Fruit fly (Drosophila melanogaster) whole organism, embryonic: Measurements from ENCODE around the gene CG13074.

Source experiments
- Antp ChIP-seq: fragments of 200-800 bp; sonication (Bioruptor generic); optimal IDR thresholded peaks from 3 replicates; lab custom pipeline; 2016; ENCODE audit warnings: missing biosample characterization, missing genetic modification characterization
- Asciz ChIP-seq: fragments of 200-800 bp; sonication (Bioruptor generic); optimal IDR thresholded peaks from 2 replicates; lab custom pipeline; 2017; ENCODE audit warnings: missing biosample characterization, mild to moderate bottlenecking, missing genetic modification characterization, missing genetic modification reagents
- Atf6 ChIP-seq: fragments of 200-800 bp; sonication (Bioruptor generic); IDR thresholded peaks from 2 replicates; pipeline ENCODE4 v1.3.6; 2022; ENCODE audit warnings: missing biosample characterization, missing genetic modification characterization
- CG10321 ChIP-seq: fragments of 200-800 bp; sonication (Bioruptor generic); IDR thresholded peaks from 2 replicates; pipeline ENCODE4 v1.3.6; 2022; ENCODE audit warnings: missing biosample characterization, missing genetic modification characterization
- CG10366 ChIP-seq: fragments of 200-800 bp; sonication (Bioruptor generic); IDR thresholded peaks from 2 replicates; pipeline ENCODE4 v1.3.6; 2022; ENCODE audit warnings: missing biosample characterization, missing genetic modification characterization
- CG11398 ChIP-seq: fragments of 200-800 bp; sonication (Bioruptor generic); optimal IDR thresholded peaks from 2 replicates; lab custom pipeline; 2016; ENCODE audit warnings: missing biosample characterization, missing genetic modification characterization
- CG11504 ChIP-seq: fragments of 200-800 bp; sonication (Bioruptor generic); optimal IDR thresholded peaks from 3 replicates; lab custom pipeline; 2019; ENCODE audit warnings: missing biosample characterization, mild to moderate bottlenecking, missing genetic modification characterization, moderate library complexity
- CG1233 ChIP-seq: fragments of 200-800 bp; sonication (Bioruptor generic); optimal IDR thresholded peaks from 4 replicates; lab custom pipeline; 2018; ENCODE audit warnings: missing biosample characterization, mild to moderate bottlenecking, missing genetic modification characterization
- CG12744 ChIP-seq: fragments of 200-800 bp; sonication (Bioruptor generic); optimal IDR thresholded peaks from 2 replicates; lab custom pipeline; 2016; ENCODE audit warnings: missing biosample characterization, missing genetic modification characterization
- CG15479 ChIP-seq: fragments of 200-800 bp; sonication (Bioruptor generic); optimal IDR thresholded peaks from 3 replicates; lab custom pipeline; 2019; ENCODE audit warnings: missing biosample characterization, mild to moderate bottlenecking, missing genetic modification characterization, moderate library complexity
- CG15514 ChIP-seq: fragments of 200-800 bp; sonication (Bioruptor generic); optimal IDR thresholded peaks from 3 replicates; lab custom pipeline; 2017; ENCODE audit warnings: missing biosample characterization, missing genetic modification characterization, mild to moderate bottlenecking, moderate library complexity, missing genetic modification reagents
- CG17612 ChIP-seq: fragments of 200-800 bp; sonication (Bioruptor generic); IDR thresholded peaks from 2 replicates; pipeline ENCODE4 v1.3.6; 2022; ENCODE audit warnings: missing biosample characterization, missing genetic modification characterization
- CG18262 ChIP-seq: fragments of 200-800 bp; optimal IDR thresholded peaks from 3 replicates; lab custom pipeline; 2019; ENCODE audit warnings: missing biosample characterization, mild to moderate bottlenecking, missing genetic modification characterization, moderate library complexity
- CG32532 ChIP-seq: fragments of 200-800 bp; sonication (Bioruptor generic); IDR thresholded peaks from 2 replicates; pipeline ENCODE4 v1.3.6; 2022; ENCODE audit warnings: missing biosample characterization, missing genetic modification characterization
- CG3281 ChIP-seq: fragments of 200-800 bp; sonication (Bioruptor generic); optimal IDR thresholded peaks from 3 replicates; lab custom pipeline; 2017; ENCODE audit warnings: missing biosample characterization, mild to moderate bottlenecking, missing genetic modification characterization
- CG4820 ChIP-seq: fragments of 200-800 bp; sonication (Bioruptor generic); optimal IDR thresholded peaks from 3 replicates; lab custom pipeline; 2016; ENCODE audit warnings: missing biosample characterization, missing genetic modification characterization
- CG4854 ChIP-seq: fragments of 200-800 bp; sonication (Bioruptor generic); optimal IDR thresholded peaks from 2 replicates; lab custom pipeline; 2016; ENCODE audit warnings: missing biosample characterization, missing genetic modification characterization, inconsistent platforms
- CG6175 ChIP-seq: fragments of 200-800 bp; sonication (Bioruptor generic); IDR thresholded peaks from 3 replicates; pipeline ENCODE4 v1.3.6; 2022; ENCODE audit warnings: missing biosample characterization, missing genetic modification characterization
- CG6765 ChIP-seq: fragments of 200-800 bp; sonication (Bioruptor generic); optimal IDR thresholded peaks from 3 replicates; lab custom pipeline; 2017; ENCODE audit warnings: missing biosample characterization, mild to moderate bottlenecking, missing genetic modification characterization
- CG7963 ChIP-seq: fragments of 200-800 bp; sonication (Bioruptor generic); IDR thresholded peaks from 3 replicates; pipeline ENCODE4 v1.3.6; 2022; ENCODE audit warnings: missing biosample characterization, missing genetic modification characterization; ENCODE audit not compliant: partially characterized antibody
- CG8924 ChIP-seq: fragments of 200-800 bp; optimal IDR thresholded peaks from 3 replicates; lab custom pipeline; 2019; ENCODE audit warnings: missing biosample characterization, mild to moderate bottlenecking, missing genetic modification characterization, moderate library complexity
- CG9932 ChIP-seq: fragments of 200-800 bp; sonication (Bioruptor generic); IDR thresholded peaks from 2 replicates; pipeline ENCODE4 v1.3.6; 2022; ENCODE audit warnings: missing biosample characterization, missing genetic modification characterization
- CrebB ChIP-seq: fragments of 200-800 bp; sonication (Bioruptor generic); optimal IDR thresholded peaks from 3 replicates; lab custom pipeline; 2018; ENCODE audit warnings: missing biosample characterization, mild to moderate bottlenecking, missing genetic modification characterization
- Dek ChIP-seq: fragments of 200-800 bp; sonication (Bioruptor generic); optimal IDR thresholded peaks from 3 replicates; lab custom pipeline; 2019; ENCODE audit warnings: missing biosample characterization, mild to moderate bottlenecking, missing genetic modification characterization, moderate library complexity
- Dfd ChIP-seq, 2 experiments: fragments of >200 bp; optimal IDR thresholded peaks; 2 replicates each; lab custom pipeline; 2017; ENCODE audit warnings: missing biosample characterization in 2 of 2, missing genetic modification characterization in 2 of 2
- Doc3 ChIP-seq: fragments of 200-800 bp; sonication (Bioruptor generic); IDR thresholded peaks from 3 replicates; pipeline ENCODE4 v1.3.6; 2022; ENCODE audit warnings: missing biosample characterization, missing genetic modification characterization; ENCODE audit not compliant: partially characterized antibody
- HLH3B ChIP-seq: fragments of 200-800 bp; sonication (Bioruptor generic); IDR thresholded peaks from 2 replicates; pipeline ENCODE4 v1.3.6; 2022; ENCODE audit warnings: missing biosample characterization, missing genetic modification characterization
- Hmr ChIP-seq: fragments of 200-800 bp; sonication (Bioruptor generic); optimal IDR thresholded peaks from 3 replicates; lab custom pipeline; 2017; ENCODE audit warnings: mild to moderate bottlenecking, missing biosample characterization, missing genetic modification reagents, missing genetic modification characterization
- MBD-R2 ChIP-seq: fragments of 200-800 bp; sonication (Bioruptor generic); IDR thresholded peaks from 2 replicates; pipeline ENCODE4 v1.3.6; 2022; ENCODE audit warnings: missing biosample characterization, missing genetic modification characterization
- Mrtf ChIP-seq: fragments of 200-800 bp; sonication (Bioruptor generic); IDR thresholded peaks from 3 replicates; pipeline ENCODE4 v1.3.6; 2022; ENCODE audit warnings: missing biosample characterization, missing genetic modification characterization
- Nf-YB ChIP-seq: fragments of 200-800 bp; sonication (Bioruptor generic); optimal IDR thresholded peaks from 3 replicates; lab custom pipeline; 2019; ENCODE audit warnings: missing biosample characterization, mild to moderate bottlenecking, missing genetic modification characterization, moderate library complexity
- Sin3A ChIP-seq: fragments of >200 bp; optimal IDR thresholded peaks from 2 replicates; lab custom pipeline; 2018
- Six4 ChIP-seq: fragments of 200-800 bp; sonication (Bioruptor generic); optimal IDR thresholded peaks from 2 replicates; lab custom pipeline; 2016; ENCODE audit warnings: missing biosample characterization, missing genetic modification characterization
- Sox102F ChIP-seq: fragments of 200-800 bp; sonication (Bioruptor generic); optimal IDR thresholded peaks from 2 replicates; lab custom pipeline; 2018; ENCODE audit warnings: missing biosample characterization, mild to moderate bottlenecking, missing genetic modification characterization, moderate library complexity
- Tbp ChIP-seq: fragments of >200 bp; optimal IDR thresholded peaks from 2 replicates; lab custom pipeline; 2018; ENCODE audit warnings: missing biosample characterization, missing genetic modification characterization
- Xrp1 ChIP-seq: fragments of 200-800 bp; sonication (Bioruptor generic); IDR thresholded peaks from 2 replicates; pipeline ENCODE4 v1.3.6; 2022; ENCODE audit warnings: missing biosample characterization, missing genetic modification characterization
- chinmo ChIP-seq: fragments of 200-800 bp; sonication (Bioruptor generic); IDR thresholded peaks from 4 replicates; pipeline ENCODE4 v1.3.6; 2022; ENCODE audit warnings: missing biosample characterization, missing genetic modification characterization; ENCODE audit not compliant: partially characterized antibody
- grau ChIP-seq: fragments of 200-800 bp; optimal IDR thresholded peaks from 3 replicates; lab custom pipeline; 2019; ENCODE audit warnings: missing biosample characterization, mild to moderate bottlenecking, missing genetic modification characterization, moderate library complexity
- gro ChIP-seq: fragments of 200-800 bp; sonication (Bioruptor generic); optimal IDR thresholded peaks from 2 replicates; lab custom pipeline; 2016; ENCODE audit warnings: missing biosample characterization, missing genetic modification characterization
- lab ChIP-seq: fragments of 200-800 bp; sonication (Bioruptor generic); optimal IDR thresholded peaks from 3 replicates; lab custom pipeline; 2017; ENCODE audit warnings: missing biosample characterization, missing genetic modification characterization, mild to moderate bottlenecking, moderate library complexity, missing genetic modification reagents
- run ChIP-seq: fragments of 200-800 bp; sonication (Bioruptor generic); optimal IDR thresholded peaks from 3 replicates; lab custom pipeline; 2018; ENCODE audit warnings: missing biosample characterization, mild to moderate bottlenecking, missing genetic modification characterization
- salm ChIP-seq: fragments of 200-800 bp; sonication (Bioruptor generic); optimal IDR thresholded peaks from 2 replicates; lab custom pipeline; 2018; ENCODE audit warnings: missing biosample characterization, mild to moderate bottlenecking, missing genetic modification characterization
- scrt ChIP-seq: fragments of 200-800 bp; sonication (Bioruptor generic); optimal IDR thresholded peaks from 2 replicates; lab custom pipeline; 2018; ENCODE audit warnings: missing biosample characterization, mild to moderate bottlenecking, missing genetic modification characterization, moderate library complexity
- sens-2 ChIP-seq: fragments of 200-800 bp; sonication (Bioruptor generic); IDR thresholded peaks from 2 replicates; pipeline ENCODE4 v1.3.6; 2022; ENCODE audit warnings: missing biosample characterization, missing genetic modification characterization
- tx ChIP-seq: fragments of 200-800 bp; sonication (Bioruptor generic); optimal IDR thresholded peaks from 2 replicates; lab custom pipeline; 2016; ENCODE audit warnings: missing biosample characterization, missing genetic modification characterization
- usp ChIP-seq: fragments of >200 bp; optimal IDR thresholded peaks from 2 replicates; lab custom pipeline; 2017; ENCODE audit warnings: missing biosample characterization, missing genetic modification characterization
- vnd ChIP-seq: fragments of 200-800 bp; sonication (Bioruptor generic); IDR thresholded peaks from 3 replicates; pipeline ENCODE4 v1.3.6; 2022; ENCODE audit warnings: missing biosample characterization, missing genetic modification characterization; ENCODE audit not compliant: partially characterized antibody
- vvl ChIP-seq: fragments of 200-800 bp; sonication (Bioruptor generic); IDR thresholded peaks from 2 replicates; pipeline ENCODE4 v1.3.6; 2022; ENCODE audit warnings: missing biosample characterization, missing genetic modification characterization

CG13074 gene

DNA sequence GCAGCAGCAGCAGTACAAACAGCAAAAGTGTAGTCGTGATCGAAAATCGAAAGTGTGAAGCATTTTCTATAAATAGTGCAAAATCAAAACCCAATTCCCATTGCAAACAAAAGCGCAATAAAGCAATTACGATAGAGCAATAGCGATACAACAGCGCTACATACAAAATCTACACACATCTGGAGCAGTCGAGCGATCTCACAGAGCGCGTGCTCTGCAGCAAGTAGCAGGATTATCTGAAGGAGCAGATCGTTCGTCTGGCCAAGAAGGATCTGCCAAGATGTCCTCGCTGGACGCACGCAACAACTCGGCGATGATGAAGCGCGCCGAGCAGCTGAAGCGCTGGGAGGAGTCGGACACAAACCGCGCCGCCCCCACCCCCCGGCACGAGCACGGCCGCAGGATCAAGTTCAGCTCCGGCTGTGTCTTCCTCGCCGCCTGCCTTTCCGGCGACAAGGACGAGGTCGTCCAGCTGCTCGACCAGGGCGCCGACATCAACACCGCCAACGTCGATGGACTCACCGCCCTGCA is 44.2 kb downstream of the CG13074 start (continued):
- TF ChIP-seq CG1233 (GFP tag; lab: Kevin White, UChicago) (no peak), CG7963 (GFP tag; lab: Robert Waterston, UW) (no peak), HLH3B (no peak), CG15514 (GFP tag; lab: Kevin White, UChicago) (no peak), MBD-R2 (GFP tag; lab: Robert Waterston, UW) (no peak), CG11504 (tag; lab: Kevin White, UChicago) (no peak), CG18262 (tag; lab: Kevin White, UChicago) (no peak), CG4854 (GFP tag; lab: Kevin White, UChicago) (no peak), usp (no peak), CG12744 (no peak), grau (tag; lab: Kevin White, UChicago) (no peak), CG9932 (GFP tag; lab: Robert Waterston, UW) (peak; percentile 15; the same call in 1 of the 2 replicates), CG3281 (GFP tag; lab: Kevin White, UChicago) (no peak)

DNA sequence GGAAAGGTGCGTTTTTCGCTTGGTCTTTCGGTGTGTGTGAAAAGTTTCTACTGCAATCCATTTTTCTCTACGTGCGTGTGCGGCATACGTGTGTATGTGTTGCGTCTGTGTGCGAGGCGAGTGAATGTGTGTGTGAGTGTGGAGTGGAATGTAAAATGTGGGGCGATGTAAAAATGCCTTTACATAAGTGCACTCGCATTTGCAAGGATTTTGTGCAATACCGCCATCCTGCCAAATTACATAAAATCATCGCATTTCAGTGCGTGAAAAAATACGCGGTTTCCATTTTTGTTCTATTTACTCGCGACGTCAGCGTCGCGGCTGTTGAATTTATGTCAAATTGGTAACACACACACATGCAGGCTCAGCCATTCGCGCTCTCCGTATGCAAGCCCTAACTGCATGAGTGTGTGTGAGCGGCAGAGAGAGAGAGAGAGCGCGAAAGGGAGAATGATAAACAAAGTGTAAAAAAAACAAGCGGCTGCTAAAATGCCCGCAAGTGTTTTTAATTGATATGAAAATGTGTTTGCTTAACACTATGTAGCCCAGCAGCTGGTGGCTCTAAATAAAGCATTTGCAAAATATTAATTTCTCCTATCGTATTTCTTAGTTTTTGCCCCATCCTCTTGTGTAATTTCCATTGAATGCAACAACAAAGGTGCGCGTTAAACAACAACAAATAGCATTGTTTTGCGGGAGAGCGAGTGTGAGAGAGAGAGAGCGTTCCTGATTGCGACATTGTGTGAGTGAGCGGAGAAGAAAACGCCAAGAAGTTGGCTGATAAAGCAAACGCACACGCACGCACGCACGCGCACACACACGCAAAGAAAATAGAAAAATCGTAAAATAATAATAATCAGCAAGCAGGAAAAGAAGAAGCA is 44.9 kb downstream of the CG13074 start:
- no peak for TF ChIP-seq Atf6 (GFP tag; lab: Robert Waterston, UW)
- TF ChIP-seq CrebB (tag; lab: Kevin White, UChicago), result peak; percentile 9
- TF ChIP-seq run (tag; lab: Kevin White, UChicago), result no peak
- TF ChIP-seq CG6765, result no peak
- no peak for TF ChIP-seq CG10366
- TF ChIP-seq Xrp1 (GFP tag; lab: Robert Waterston, UW), result no peak
- TF ChIP-seq CG11398 (GFP tag; lab: Kevin White, UChicago), result no peak
- no peak for TF ChIP-seq gro (GFP tag; lab: Kevin White, UChicago)
- TF ChIP-seq Dfd (GFP tag; optimal IDR thresholded peaks at IDR 0.05; lab: Kevin White, UChicago), result peak; percentile 4 to 96
- TF ChIP-seq CG4820, result no peak
- no peak for TF ChIP-seq vvl (GFP tag; lab: Robert Waterston, UW)
- peak; percentile 44 for TF ChIP-seq CG8924 (tag; lab: Kevin White, UChicago)
- no peak for TF ChIP-seq sens-2 (GFP tag; lab: Robert Waterston, UW)
- TF ChIP-seq Dek (tag; lab: Kevin White, UChicago), result no peak
- peak; percentile 48 for TF ChIP-seq Hmr (GFP tag; lab: Kevin White, UChicago)
- no peak for TF ChIP-seq CG4854 (GFP tag; lab: Kevin White, UChicago)
- no peak for TF ChIP-seq Asciz (GFP tag; lab: Kevin White, UChicago)
- TF ChIP-seq Mrtf (GFP tag; lab: Robert Waterston, UW), result no peak
- peak; percentile 11 for TF ChIP-seq Sin3A (lab: Kevin White, UChicago)
- TF ChIP-seq CG6175 (GFP tag; lab: Robert Waterston, UW), result no peak
- TF ChIP-seq CG17612, result no peak
- no peak for TF ChIP-seq salm (tag; lab: Kevin White, UChicago)
- no peak for TF ChIP-seq Doc3 (GFP tag; lab: Robert Waterston, UW)
- TF ChIP-seq Sox102F (GFP tag; lab: Kevin White, UChicago), result peak; percentile 20
- peak; percentile 70; the same call in 3 of the 4 replicates for TF ChIP-seq chinmo (GFP tag; lab: Robert Waterston, UW)
- TF ChIP-seq Tbp (GFP tag; lab: Kevin White, UChicago), result no peak
- peak; percentile 57; the same call in 2 of the 3 replicates for TF ChIP-seq vnd (GFP tag; lab: Robert Waterston, UW)
- TF ChIP-seq Antp (GFP tag; lab: Kevin White, UChicago), result no peak
- peak; percentile 95 for TF ChIP-seq CG15479 (GFP tag; lab: Kevin White, UChicago)
- no peak for TF ChIP-seq tx (GFP tag; lab: Kevin White, UChicago)
- TF ChIP-seq lab (GFP tag; lab: Kevin White, UChicago), result peak; percentile 49
- no peak for TF ChIP-seq CG32532 (GFP tag; lab: Robert Waterston, UW)
- no peak for TF ChIP-seq CG10321 (GFP tag; lab: Robert Waterston, UW)
- no peak for TF ChIP-seq Six4
- peak; percentile 2 for TF ChIP-seq scrt (GFP tag; lab: Kevin White, UChicago)
- no peak for TF ChIP-seq Nf-YB (GFP tag; lab: Kevin White, UChicago)
